Fruit fly (Drosophila melanogaster) whole organism, embryonic: ENCODE measurements around the gene gpp.

ENCODE experiments used
- ATbp ChIP-seq: fragments of 200-800 bp; sonication (Bioruptor generic); optimal IDR thresholded peaks from 2 replicates; lab custom pipeline; 2017; ENCODE audit warnings: missing biosample characterization, mild to moderate bottlenecking, missing genetic modification characterization, missing genetic modification reagents
- CG10267 ChIP-seq: fragments of 200-800 bp; sonication (Bioruptor generic); optimal IDR thresholded peaks from 2 replicates; lab custom pipeline; 2018; ENCODE audit warnings: missing biosample characterization, mild to moderate bottlenecking, missing genetic modification characterization, moderate library complexity
- CG10431 ChIP-seq: fragments of 200-800 bp; sonication (Bioruptor generic); optimal IDR thresholded peaks from 3 replicates; lab custom pipeline; 2018; ENCODE audit warnings: missing biosample characterization, mild to moderate bottlenecking, missing genetic modification characterization
- CG11560 ChIP-seq: fragments of 200-800 bp; sonication (Bioruptor generic); IDR thresholded peaks from 3 replicates; pipeline ENCODE4 v1.3.6; 2022; ENCODE audit warnings: missing biosample characterization, missing genetic modification characterization
- CG11723 ChIP-seq: fragments of 200-800 bp; sonication (Bioruptor generic); optimal IDR thresholded peaks from 2 replicates; lab custom pipeline; 2017; ENCODE audit warnings: missing biosample characterization, mild to moderate bottlenecking, missing genetic modification characterization
- CG12104 ChIP-seq: fragments of 200-800 bp; sonication (Bioruptor generic); optimal IDR thresholded peaks from 3 replicates; lab custom pipeline; 2016; ENCODE audit warnings: missing biosample characterization, missing genetic modification characterization
- CG14441 ChIP-seq: fragments of 200-800 bp; sonication (Bioruptor generic); IDR thresholded peaks from 2 replicates; pipeline ENCODE4 v1.3.6; 2022; ENCODE audit warnings: missing biosample characterization, missing genetic modification characterization
- CG15269 ChIP-seq: fragments of 200-800 bp; sonication (Bioruptor generic); optimal IDR thresholded peaks from 2 replicates; lab custom pipeline; 2018; ENCODE audit warnings: missing biosample characterization, mild to moderate bottlenecking, missing genetic modification characterization, moderate library complexity
- CG15601 ChIP-seq: fragments of 200-800 bp; sonication (Bioruptor generic); optimal IDR thresholded peaks from 3 replicates; lab custom pipeline; 2019; ENCODE audit warnings: missing biosample characterization, mild to moderate bottlenecking, missing genetic modification characterization, moderate library complexity
- CG17186 ChIP-seq: fragments of 200-800 bp; sonication (Bioruptor generic); optimal IDR thresholded peaks from 3 replicates; lab custom pipeline; 2017; ENCODE audit warnings: missing biosample characterization, missing genetic modification reagents, missing genetic modification characterization
- CG17359 ChIP-seq: fragments of 200-800 bp; sonication (Bioruptor generic); optimal IDR thresholded peaks from 3 replicates; lab custom pipeline; 2018; ENCODE audit warnings: missing biosample characterization, mild to moderate bottlenecking, missing genetic modification characterization, moderate library complexity
- CG17802 ChIP-seq: fragments of 200-800 bp; sonication (Bioruptor generic); optimal IDR thresholded peaks from 2 replicates; lab custom pipeline; 2018; ENCODE audit warnings: missing biosample characterization, mild to moderate bottlenecking, missing genetic modification characterization, moderate library complexity
- CG18262 ChIP-seq: fragments of 200-800 bp; optimal IDR thresholded peaks from 3 replicates; lab custom pipeline; 2019; ENCODE audit warnings: missing biosample characterization, mild to moderate bottlenecking, missing genetic modification characterization, moderate library complexity
- CG18599 ChIP-seq: fragments of 200-800 bp; sonication (Bioruptor generic); optimal IDR thresholded peaks from 3 replicates; lab custom pipeline; 2017; ENCODE audit warnings: missing biosample characterization, missing genetic modification characterization, mild to moderate bottlenecking, moderate library complexity, missing genetic modification reagents
- CG2116 ChIP-seq: fragments of 200-800 bp; sonication (Bioruptor generic); optimal IDR thresholded peaks from 3 replicates; lab custom pipeline; 2018; ENCODE audit warnings: missing biosample characterization, mild to moderate bottlenecking, missing genetic modification characterization
- CG31224 ChIP-seq: fragments of 200-800 bp; sonication (Bioruptor generic); IDR thresholded peaks from 2 replicates; pipeline ENCODE4 v1.3.6; 2022; ENCODE audit warnings: missing biosample characterization, missing genetic modification characterization
- CG6654 ChIP-seq: fragments of 200-800 bp; sonication (Bioruptor generic); optimal IDR thresholded peaks from 2 replicates; lab custom pipeline; 2017; ENCODE audit warnings: missing biosample characterization, mild to moderate bottlenecking, missing genetic modification characterization
- CG7745 ChIP-seq: fragments of 200-800 bp; sonication (Bioruptor generic); optimal IDR thresholded peaks from 2 replicates; lab custom pipeline; 2018; ENCODE audit warnings: missing biosample characterization, mild to moderate bottlenecking, missing genetic modification characterization, moderate library complexity
- CG7987 ChIP-seq: fragments of 200-800 bp; sonication (Bioruptor generic); optimal IDR thresholded peaks from 2 replicates; lab custom pipeline; 2018; ENCODE audit warnings: missing biosample characterization, mild to moderate bottlenecking, missing genetic modification characterization, moderate library complexity
- CG9727 ChIP-seq: fragments of 200-800 bp; sonication (Bioruptor generic); optimal IDR thresholded peaks from 3 replicates; lab custom pipeline; 2017; ENCODE audit warnings: missing biosample characterization, mild to moderate bottlenecking, missing genetic modification characterization
- Dip2 ChIP-seq: fragments of 200-800 bp; sonication (Bioruptor generic); IDR thresholded peaks from 2 replicates; pipeline ENCODE4 v1.3.6; 2022; ENCODE audit warnings: missing biosample characterization, missing genetic modification characterization
- Dp ChIP-seq: fragments of 200-800 bp; sonication (Bioruptor generic); optimal IDR thresholded peaks from 2 replicates; lab custom pipeline; 2018; ENCODE audit warnings: missing biosample characterization, mild to moderate bottlenecking, missing genetic modification characterization, moderate library complexity
- H2.0 ChIP-seq: fragments of 200-800 bp; sonication (Bioruptor generic); IDR thresholded peaks from 2 replicates; pipeline ENCODE4 v1.3.6; 2022; ENCODE audit warnings: missing biosample characterization, missing genetic modification characterization
- HLH4C ChIP-seq: fragments of 200-800 bp; sonication (Bioruptor generic); IDR thresholded peaks from 3 replicates; pipeline ENCODE4 v1.3.6; 2022; ENCODE audit warnings: missing biosample characterization, missing genetic modification characterization; ENCODE audit not compliant: partially characterized antibody
- HLH54F ChIP-seq: fragments of 200-800 bp; sonication (Bioruptor generic); optimal IDR thresholded peaks from 3 replicates; lab custom pipeline; 2016; ENCODE audit warnings: missing biosample characterization, missing genetic modification characterization
- MBD-R2 ChIP-seq: fragments of 200-800 bp; sonication (Bioruptor generic); IDR thresholded peaks from 2 replicates; pipeline ENCODE4 v1.3.6; 2022; ENCODE audit warnings: missing biosample characterization, missing genetic modification characterization
- Mrtf ChIP-seq: fragments of 200-800 bp; sonication (Bioruptor generic); IDR thresholded peaks from 3 replicates; pipeline ENCODE4 v1.3.6; 2022; ENCODE audit warnings: missing biosample characterization, missing genetic modification characterization
- Neu2 ChIP-seq: fragments of 200-800 bp; sonication (Bioruptor generic); optimal IDR thresholded peaks from 3 replicates; lab custom pipeline; 2016; ENCODE audit warnings: missing biosample characterization, missing genetic modification characterization, borderline replicate concordance
- Oli ChIP-seq: fragments of 200-800 bp; sonication (Bioruptor generic); optimal IDR thresholded peaks from 2 replicates; lab custom pipeline; 2018; ENCODE audit warnings: missing biosample characterization, mild to moderate bottlenecking, missing genetic modification characterization, moderate library complexity
- Opbp ChIP-seq: fragments of 200-800 bp; sonication (Bioruptor generic); IDR thresholded peaks from 3 replicates; pipeline ENCODE4 v1.3.6; 2022; ENCODE audit warnings: missing biosample characterization, missing genetic modification characterization; ENCODE audit not compliant: partially characterized antibody
- Rx ChIP-seq: fragments of 200-800 bp; sonication (Bioruptor generic); IDR thresholded peaks from 2 replicates; pipeline ENCODE4 v1.3.6; 2022; ENCODE audit warnings: missing biosample characterization, missing genetic modification characterization
- Sin3A ChIP-seq: fragments of >200 bp; optimal IDR thresholded peaks from 2 replicates; lab custom pipeline; 2018
- Six4 ChIP-seq: fragments of 200-800 bp; sonication (Bioruptor generic); optimal IDR thresholded peaks from 2 replicates; lab custom pipeline; 2016; ENCODE audit warnings: missing biosample characterization, missing genetic modification characterization
- Spps ChIP-seq: fragments of 200-800 bp; sonication (Bioruptor generic); optimal IDR thresholded peaks from 2 replicates; lab custom pipeline; 2018; ENCODE audit warnings: missing biosample characterization, mild to moderate bottlenecking, missing genetic modification characterization
- Usf ChIP-seq: fragments of 200-800 bp; sonication (Bioruptor generic); optimal IDR thresholded peaks from 2 replicates; lab custom pipeline; 2017; ENCODE audit warnings: missing genotype, missing biosample characterization, missing genetic modification characterization
- br ChIP-seq: fragments of >200 bp; optimal IDR thresholded peaks from 2 replicates; lab custom pipeline; 2017
- caup ChIP-seq: fragments of 200-800 bp; sonication (Bioruptor generic); optimal IDR thresholded peaks from 3 replicates; lab custom pipeline; 2017; ENCODE audit warnings: missing biosample characterization, mild to moderate bottlenecking, missing genetic modification characterization, moderate library complexity; ENCODE audit not compliant: severe bottlenecking
- chinmo ChIP-seq: fragments of 200-800 bp; sonication (Bioruptor generic); IDR thresholded peaks from 4 replicates; pipeline ENCODE4 v1.3.6; 2022; ENCODE audit warnings: missing biosample characterization, missing genetic modification characterization; ENCODE audit not compliant: partially characterized antibody
- cwo ChIP-seq: fragments of 200-800 bp; sonication (Bioruptor generic); optimal IDR thresholded peaks from 3 replicates; lab custom pipeline; 2017; ENCODE audit warnings: missing biosample characterization, missing genetic modification characterization, mild to moderate bottlenecking, moderate library complexity, missing genetic modification reagents
- ems ChIP-seq: fragments of 200-800 bp; sonication (Bioruptor generic); optimal IDR thresholded peaks from 3 replicates; lab custom pipeline; 2016; ENCODE audit warnings: missing biosample characterization, missing genetic modification characterization
- gce ChIP-seq: fragments of 200-800 bp; sonication (Bioruptor generic); IDR thresholded peaks from 3 replicates; pipeline ENCODE4 v1.3.6; 2022; ENCODE audit warnings: missing biosample characterization, missing genetic modification characterization
- klu ChIP-seq: fragments of 200-800 bp; sonication (Bioruptor generic); IDR thresholded peaks from 2 replicates; pipeline ENCODE4 v1.3.6; 2022; ENCODE audit warnings: missing biosample characterization, missing genetic modification characterization
- lbe ChIP-seq: fragments of 200-800 bp; sonication (Bioruptor generic); optimal IDR thresholded peaks from 2 replicates; lab custom pipeline; 2016; ENCODE audit warnings: missing biosample characterization, mild to moderate bottlenecking, missing genetic modification characterization
- nmo ChIP-seq: fragments of 200-800 bp; sonication (Bioruptor generic); optimal IDR thresholded peaks from 2 replicates; lab custom pipeline; 2018; ENCODE audit warnings: missing biosample characterization, mild to moderate bottlenecking, missing genetic modification characterization, moderate library complexity
- nom ChIP-seq: fragments of 200-800 bp; sonication (Bioruptor generic); optimal IDR thresholded peaks from 2 replicates; lab custom pipeline; 2017; ENCODE audit warnings: missing biosample characterization, missing genetic modification characterization, mild to moderate bottlenecking, moderate library complexity, missing genetic modification reagents
- oc ChIP-seq: fragments of 200-800 bp; sonication (Bioruptor generic); optimal IDR thresholded peaks from 2 replicates; lab custom pipeline; 2018; ENCODE audit warnings: missing biosample characterization, mild to moderate bottlenecking, missing genetic modification characterization, moderate library complexity
- sob ChIP-seq: fragments of 200-800 bp; sonication (Bioruptor generic); IDR thresholded peaks from 2 replicates; pipeline ENCODE4 v1.3.6; 2022; ENCODE audit warnings: missing biosample characterization, missing genetic modification characterization
- sr ChIP-seq: fragments of 200-800 bp; sonication (Bioruptor generic); IDR thresholded peaks from 3 replicates; pipeline ENCODE4 v1.3.6; 2022; ENCODE audit warnings: missing biosample characterization, missing genetic modification characterization
- tio ChIP-seq: fragments of 200-800 bp; sonication (Bioruptor generic); optimal IDR thresholded peaks from 2 replicates; lab custom pipeline; 2017; ENCODE audit warnings: missing biosample characterization, missing genetic modification characterization, inconsistent platforms

Gene gpp

dm6 chr3R:6368550-6369238 lies 38.0 kb upstream of the gpp start, which contains the start of gene CG10286 (continued):
- TF ChIP-seq ems (GFP tag; lab: Kevin White, UChicago): no peak
- TF ChIP-seq Oli: no peak
- no peak for TF ChIP-seq CG17802
- TF ChIP-seq Sin3A: peak; percentile 27
- peak; percentile 51 for TF ChIP-seq CG14441 (GFP tag; lab: Robert Waterston, UW)
- TF ChIP-seq gce (GFP tag; lab: Robert Waterston, UW): no peak
- no peak for TF ChIP-seq nom (GFP tag; lab: Kevin White, UChicago)
- peak; percentile 36 for TF ChIP-seq CG18599 (GFP tag; lab: Kevin White, UChicago)
- no peak for TF ChIP-seq br (lab: Kevin White, UChicago)
- no peak for TF ChIP-seq Dip2 (GFP tag; lab: Robert Waterston, UW)
- peak; percentile 7 for TF ChIP-seq Six4 (GFP tag; lab: Kevin White, UChicago)
- TF ChIP-seq lbe (GFP tag; lab: Kevin White, UChicago): no peak
- peak; percentile 34 for TF ChIP-seq nmo (GFP tag; lab: Kevin White, UChicago)
- peak; percentile 31; the same call in 1 of the 2 replicates for TF ChIP-seq H2.0
- TF ChIP-seq klu (GFP tag; lab: Robert Waterston, UW): no peak
- peak; percentile 31; the same call in 1 of the 2 replicates for TF ChIP-seq Rx (GFP tag; lab: Robert Waterston, UW)
- TF ChIP-seq Dp: peak; percentile 22
- TF ChIP-seq HLH4C (GFP tag; lab: Robert Waterston, UW): peak; percentile 70
- peak; percentile 68 for TF ChIP-seq MBD-R2 (GFP tag; lab: Robert Waterston, UW)
- peak; percentile 67 for TF ChIP-seq CG18262 (tag; lab: Kevin White, UChicago)
- TF ChIP-seq CG11723 (GFP tag; lab: Kevin White, UChicago): no peak
- peak; percentile 48 for TF ChIP-seq CG9727
- TF ChIP-seq Neu2: no peak
- TF ChIP-seq sr (GFP tag; lab: Robert Waterston, UW): no peak
- TF ChIP-seq Spps: peak; percentile 29
- TF ChIP-seq caup: no peak
- peak; percentile 46 for TF ChIP-seq CG10431 (GFP tag; lab: Kevin White, UChicago)
- peak; percentile 55 for TF ChIP-seq CG10267 (tag; lab: Kevin White, UChicago)
- no peak for TF ChIP-seq oc (tag; lab: Kevin White, UChicago)
- peak; percentile 40 for TF ChIP-seq CG15601
- peak; percentile 56 for TF ChIP-seq CG2116
- peak; percentile 54 for TF ChIP-seq CG7987
- 0 out of 2 replicates have a peak, but pooled peaks have one; percentile 25 for TF ChIP-seq CG31224 (GFP tag; lab: Robert Waterston, UW)
- TF ChIP-seq CG7745 (tag; lab: Kevin White, UChicago): no peak
- peak; percentile 42 for TF ChIP-seq CG12104
- TF ChIP-seq CG17359 (tag; lab: Kevin White, UChicago): peak; percentile 19
- peak; percentile 67 for TF ChIP-seq sob
- TF ChIP-seq Usf (GFP tag; lab: Kevin White, UChicago): no peak
- no peak for TF ChIP-seq tio
- no peak for TF ChIP-seq CG15269 (tag; lab: Kevin White, UChicago)
- no peak for TF ChIP-seq Mrtf (GFP tag; lab: Robert Waterston, UW)
- TF ChIP-seq CG6654: no peak
- no peak for TF ChIP-seq CG17186
- no peak for TF ChIP-seq HLH54F (GFP tag; lab: Kevin White, UChicago)
- TF ChIP-seq chinmo (GFP tag; lab: Robert Waterston, UW): peak; percentile 77; the same call in 1 of the 4 replicates
- TF ChIP-seq Opbp (GFP tag; lab: Robert Waterston, UW): peak; percentile 83
- TF ChIP-seq cwo: peak; percentile 76
- no peak for TF ChIP-seq ATbp (GFP tag; lab: Kevin White, UChicago)
- no peak for TF ChIP-seq CG11560 (tag; lab: Robert Waterston, UW)
